Worm (Caenorhabditis elegans): ENCODE measurements around the gene R06F6.14.

R06F6.14 gene

ce11 chrII:10796194-10796593, 12.9 kb upstream of the R06F6.14 start, which contains the start of gene set-14:
TSS of gene set-14 (minus strand) at chrII:10796294.
- TF ChIP-seq zip-2 (tag; optimal IDR thresholded peaks at IDR 0.05): no peak
- no peak for TF ChIP-seq sdz-12 (GFP tag; optimal IDR thresholded peaks at IDR 0.05)
- TF ChIP-seq mep-1 (tag; optimal IDR thresholded peaks at IDR 0.05): no peak
- TF ChIP-seq daf-12 (tag; optimal IDR thresholded peaks at IDR 0.05): no peak

- TF ChIP-seq ztf-7 (tag; optimal IDR thresholded peaks at IDR 0.05) (no peak), nhr-42 (GFP tag; IDR thresholded peaks at IDR 0.05) (no peak), T20F7.1 (GFP tag; optimal IDR thresholded peaks at IDR 0.05) (peak; percentile 63), snpc-4 (tag; optimal IDR thresholded peaks at IDR 0.05) (no peak), nhr-111 (GFP tag; optimal IDR thresholded peaks at IDR 0.05) (no peak), lin-1 (GFP tag; IDR thresholded peaks at IDR 0.05) (no peak), mep-1 (tag; optimal IDR thresholded peaks at IDR 0.05) (peak; percentile 57), T26A8.4 (GFP tag; IDR thresholded peaks at IDR 0.05) (no peak), duxl-1 (tag; optimal IDR thresholded peaks at IDR 0.05; ENCODE audit: poor library complexity) (no peak), nhr-25 (tag; optimal IDR thresholded peaks at IDR 0.05; ENCODE audit: borderline replicate concordance, insufficient read depth) (no peak), mxl-2 (GFP tag; conservative IDR thresholded peaks at IDR 0.05) (no peak), dmd-9 (GFP tag; IDR thresholded peaks at IDR 0.05) (no peak), nhr-76 (tag; optimal IDR thresholded peaks at IDR 0.05) (no peak), ztf-11 (tag; optimal IDR thresholded peaks at IDR 0.05) (no peak), Y5F2A.4 (GFP tag; optimal IDR thresholded peaks at IDR 0.05) (no peak), nhr-77 (tag; optimal IDR thresholded peaks at IDR 0.05) (peak; percentile 35), ceh-28 (tag; optimal IDR thresholded peaks at IDR 0.05) (no peak), zip-11 (GFP tag; IDR thresholded peaks at IDR 0.05) (no peak), lin-39 (tag; optimal IDR thresholded peaks at IDR 0.05) (no peak), dmd-8 (GFP tag; IDR thresholded peaks at IDR 0.05) (no peak), sdz-12 (GFP tag; optimal IDR thresholded peaks at IDR 0.05) (no peak), ctbp-1 (GFP tag; IDR thresholded peaks at IDR 0.05) (no peak), F49E8.2 (tag; optimal IDR thresholded peaks at IDR 0.05; ENCODE audit: borderline replicate concordance) (no peak), ceh-62 (tag; optimal IDR thresholded peaks at IDR 0.05) (no peak), gei-8 (GFP tag; optimal IDR thresholded peaks at IDR 0.05) (no peak), aly-2 (tag; optimal IDR thresholded peaks at IDR 0.05) (no peak), zip-2 (tag; optimal IDR thresholded peaks at IDR 0.05) (no peak), zfp-2 (tag; optimal IDR thresholded peaks at IDR 0.05) (no peak), arid-1 (GFP tag; conservative IDR thresholded peaks at IDR 0.05) (no peak), nhr-10 (tag; optimal IDR thresholded peaks at IDR 0.05) (no peak), ceh-82 (tag; optimal IDR thresholded peaks at IDR 0.05) (no peak), nhr-237 (tag; optimal IDR thresholded peaks at IDR 0.05) (no peak), lin-38 (GFP tag; IDR thresholded peaks at IDR 0.05) (peak; percentile 74), lsy-2 (tag; optimal IDR thresholded peaks at IDR 0.05) (peak in 1 of 2 experiments; percentile 86), R02D3.7 (tag; optimal IDR thresholded peaks at IDR 0.05) (no peak), nhr-41 (GFP tag; IDR thresholded peaks at IDR 0.05) (no peak), rbr-2 (tag; optimal IDR thresholded peaks at IDR 0.05) (no peak), lin-15B (tag; optimal IDR thresholded peaks at IDR 0.05) (no peak), cey-2 (tag; optimal IDR thresholded peaks at IDR 0.05; ENCODE audit: borderline replicate concordance, insufficient read depth) (no peak), ceh-20 (GFP tag; IDR thresholded peaks at IDR 0.05) (no peak), lim-7 (GFP tag; IDR thresholded peaks at IDR 0.05) (no peak), ama-1 (optimal IDR thresholded peaks at IDR 0.05) (no peak), saeg-2 (GFP tag; IDR thresholded peaks at IDR 0.05) (no peak), lin-29 (GFP tag; IDR thresholded peaks at IDR 0.05) (no peak), F10B5.3 (tag; optimal IDR thresholded peaks at IDR 0.05) (no peak), F44E2.7 (GFP tag; IDR thresholded peaks at IDR 0.05) (no peak), hlh-11 (tag; optimal IDR thresholded peaks at IDR 0.05) (peak; percentile 30), daf-8 (GFP tag; IDR thresholded peaks at IDR 0.05) (no peak), mxl-3 (GFP tag; optimal IDR thresholded peaks at IDR 0.05) (no peak)
Observed at ce11 chrII:10798429-10798893, 10.6 kb upstream of the R06F6.14 start, which contains the start of gene npp-19. TSS of gene npp-19 (minus strand) at chrII:10798479.

Measured in whole organism, L4 larva.